Worm (Caenorhabditis elegans) whole organism, L4 larva: ENCODE measurements around the gene mab-21.
A peak's percentile ranks its signal among the peaks of the same experiment; 100 is the strongest.

Experiments
- F10B5.3 ChIP-seq: sonication (generic microtip); optimal IDR thresholded peaks from 2 replicates; lab custom pipeline; 2016; ENCODE audit warnings: mild to moderate bottlenecking, missing genetic modification characterization, missing compliant biosample characterization
- F26F4.8 ChIP-seq: fragments of 200-800 bp; sonication (Bioruptor generic); conservative IDR thresholded peaks from 2 replicates; pipeline ENCODE4 v1.3.6; 2022; ENCODE audit warnings: missing genetic modification characterization, missing compliant biosample characterization
- R02D3.7 ChIP-seq: fragments of 150-350 bp; sonication (generic microtip); optimal IDR thresholded peaks from 3 replicates; lab custom pipeline; 2014; ENCODE audit warnings: missing biosample characterization, missing genetic modification characterization
- T20F7.1 ChIP-seq: fragments of 200-800 bp; sonication (Bioruptor generic); optimal IDR thresholded peaks from 2 replicates; lab custom pipeline; 2018; ENCODE audit warnings: mild to moderate bottlenecking, missing genetic modification characterization, missing compliant biosample characterization
- Y105C5A.15 ChIP-seq: fragments of 200-800 bp; sonication (Bioruptor generic); IDR thresholded peaks from 2 replicates; pipeline ENCODE4 v1.3.6; 2022; ENCODE audit warnings: missing genetic modification characterization, missing compliant biosample characterization
- Y75B8A.6 ChIP-seq: fragments of 200-800 bp; sonication (Bioruptor generic); IDR thresholded peaks from 2 replicates; pipeline ENCODE4 v1.3.6; 2022; ENCODE audit warnings: missing genetic modification reagents, missing genetic modification characterization, missing compliant biosample characterization
- ZK546.5 ChIP-seq, 2 experiments: sonication (generic microtip); optimal IDR thresholded peaks; 2 replicates each; lab custom pipeline; 2017; ENCODE audit warnings: missing biosample characterization in 2 of 2, missing genetic modification characterization in 2 of 2
- ceh-20 ChIP-seq: fragments of 200-800 bp; sonication (Bioruptor generic); IDR thresholded peaks from 2 replicates; pipeline ENCODE4 v1.3.6; 2022; ENCODE audit warnings: missing genetic modification reagents, missing genetic modification characterization, missing compliant biosample characterization
- daf-19 ChIP-seq: fragments of 200-800 bp; sonication (Bioruptor generic); conservative IDR thresholded peaks from 2 replicates; pipeline ENCODE4 v1.3.6; 2022; ENCODE audit warnings: missing genetic modification characterization, missing compliant biosample characterization
- daf-8 ChIP-seq: fragments of 200-800 bp; sonication (Bioruptor generic); IDR thresholded peaks from 2 replicates; pipeline ENCODE4 v1.3.6; 2022; ENCODE audit warnings: missing genetic modification characterization, missing compliant biosample characterization
- dmd-8 ChIP-seq: fragments of 200-800 bp; sonication (Bioruptor generic); IDR thresholded peaks from 2 replicates; pipeline ENCODE4 v1.3.6; 2022; ENCODE audit warnings: missing genetic modification characterization, missing compliant biosample characterization
- fos-1 ChIP-seq: fragments of 150-350 bp; optimal IDR thresholded peaks from 2 replicates; lab custom pipeline; 2014; ENCODE audit warnings: missing biosample characterization, missing genetic modification characterization
- hif-1 ChIP-seq, 2 experiments: sonication (generic microtip); optimal IDR thresholded peaks; 2 replicates each; lab custom pipeline; 2016 to 2017; ENCODE audit warnings: missing compliant biosample characterization in 2 of 2, missing genetic modification characterization in 2 of 2, missing genetic modification reagents in 2 of 2, missing genotype in 2 of 2, mild to moderate bottlenecking in 1 of 2
- lin-29 ChIP-seq: fragments of 200-800 bp; sonication (Bioruptor generic); IDR thresholded peaks from 2 replicates; pipeline ENCODE4 v1.3.6; 2022; ENCODE audit warnings: missing genetic modification reagents, missing genetic modification characterization, missing compliant biosample characterization
- madf-9 ChIP-seq: fragments of 200-800 bp; sonication (Bioruptor generic); conservative IDR thresholded peaks from 2 replicates; pipeline ENCODE4 v1.3.6; 2022; ENCODE audit warnings: missing genetic modification reagents, missing genetic modification characterization, missing compliant biosample characterization
- nhr-41 ChIP-seq: fragments of 200-800 bp; sonication (Bioruptor generic); IDR thresholded peaks from 2 replicates; pipeline ENCODE4 v1.3.6; 2022; ENCODE audit warnings: missing genetic modification reagents, missing genetic modification characterization, missing compliant biosample characterization
- nhr-77 ChIP-seq: fragments of 150-350 bp; optimal IDR thresholded peaks from 2 replicates; lab custom pipeline; 2014; ENCODE audit warnings: missing biosample characterization, missing genetic modification characterization
- pha-4 ChIP-seq, 2 experiments: fragments of 150-350 bp in 1 of 2; fragments of 200-800 bp in 1 of 2; sonication (Bioruptor generic) in 1 of 2; IDR thresholded peaks in 1 of 2; optimal IDR thresholded peaks in 1 of 2; 2 replicates each; pipeline versions ENCODE4 v1.3.6 to Lab custom; 2014 to 2022; ENCODE audit warnings: missing genetic modification characterization in 2 of 2, missing genetic modification reagents in 2 of 2, missing biosample characterization in 1 of 2, missing compliant biosample characterization in 1 of 2
- saeg-2 ChIP-seq: fragments of 200-800 bp; sonication (Bioruptor generic); IDR thresholded peaks from 2 replicates; pipeline ENCODE4 v1.3.6; 2022; ENCODE audit warnings: missing genetic modification reagents, missing genetic modification characterization, missing compliant biosample characterization
- snpc-1.2 ChIP-seq: fragments of 200-800 bp; sonication (Bioruptor generic); IDR thresholded peaks from 2 replicates; pipeline ENCODE4 v1.3.6; 2022; ENCODE audit warnings: missing genetic modification reagents, missing genetic modification characterization, missing compliant biosample characterization
- unc-39 ChIP-seq: sonication (generic microtip); optimal IDR thresholded peaks from 2 replicates; lab custom pipeline; 2017; ENCODE audit warnings: missing biosample characterization, missing genetic modification characterization
- vab-7 ChIP-seq: fragments of 200-800 bp; sonication (Bioruptor generic); IDR thresholded peaks from 2 replicates; pipeline ENCODE4 v1.3.6; 2022; ENCODE audit warnings: missing genetic modification reagents, missing genetic modification characterization, missing compliant biosample characterization
- ztf-7 ChIP-seq: fragments of 150-350 bp; optimal IDR thresholded peaks from 2 replicates; lab custom pipeline; 2014; ENCODE audit warnings: missing biosample characterization, missing genetic modification characterization

mab-21 gene

ce11 chrIII:4649811-4650544, 49.4 kb downstream of the mab-21 start, which contains the start of gene ppm-2 (continued):
- no peak for TF ChIP-seq Y75B8A.6 (GFP tag; lab: Robert Waterston, UW)
- peak; percentile 14 for TF ChIP-seq nhr-77 (tag; lab: Kevin White, UChicago)
- no peak for TF ChIP-seq nhr-41
- TF ChIP-seq ZK546.5 (tag; optimal IDR thresholded peaks at IDR 0.05; lab: Kevin White, UChicago), result no peak
- TF ChIP-seq madf-9 (GFP tag; lab: Robert Waterston, UW), result 0 out of 2 replicates have a peak, but pooled peaks have one; percentile 14
- TF ChIP-seq ztf-7, result no peak
- TF ChIP-seq vab-7 (GFP tag; lab: Robert Waterston, UW), result no peak
- TF ChIP-seq hif-1 (tag; optimal IDR thresholded peaks at IDR 0.05; lab: Kevin White, UChicago), result no peak
- no peak for TF ChIP-seq unc-39
- TF ChIP-seq lin-29 (GFP tag; lab: Robert Waterston, UW), result no peak
- no peak for TF ChIP-seq saeg-2 (GFP tag; lab: Robert Waterston, UW)
- no peak for TF ChIP-seq daf-8 (GFP tag; lab: Robert Waterston, UW)
- no peak for TF ChIP-seq fos-1 (tag; lab: Kevin White, UChicago)
- TF ChIP-seq F26F4.8, result no peak
- TF ChIP-seq dmd-8, result no peak
- TF ChIP-seq daf-19 (GFP tag; lab: Robert Waterston, UW), result no peak
- no peak for TF ChIP-seq T20F7.1 (GFP tag; lab: Kevin White, UChicago)
- TF ChIP-seq Y105C5A.15 (GFP tag; lab: Robert Waterston, UW), result no peak
- TF ChIP-seq R02D3.7 (tag; lab: Kevin White, UChicago), result no peak
- no peak for TF ChIP-seq ceh-20
- no peak for TF ChIP-seq pha-4 (GFP tag; IDR thresholded peaks at IDR 0.05; lab: Robert Waterston, UW)
- TF ChIP-seq pha-4 (tag; optimal IDR thresholded peaks at IDR 0.05; lab: Kevin White, UChicago), result no peak
- TF ChIP-seq snpc-1.2 (GFP tag; lab: Robert Waterston, UW), result peak; percentile 46; the same call in 1 of the 2 replicates
- TF ChIP-seq F10B5.3, result no peak
- TF ChIP-seq, all 104 proteins: peak for 18
